Worm (Caenorhabditis elegans) whole organism, L1 larva: ENCODE data around the gene usp-46.

ENCODE experiments used
- C04F5.9 ChIP-seq: sonication (generic microtip); optimal IDR thresholded peaks from 2 replicates; lab custom pipeline; 2016; ENCODE audit warnings: missing genetic modification characterization, missing compliant biosample characterization
- C16A3.4 ChIP-seq: fragments of 150-350 bp; optimal IDR thresholded peaks from 2 replicates; lab custom pipeline; 2014; ENCODE audit warnings: missing biosample characterization, missing genetic modification characterization
- C34B4.2 ChIP-seq: sonication (generic microtip); optimal IDR thresholded peaks from 2 replicates; lab custom pipeline; 2017; ENCODE audit warnings: mild to moderate bottlenecking, missing genetic modification characterization, missing compliant biosample characterization
- F16B12.6 ChIP-seq: fragments of 150-350 bp; optimal IDR thresholded peaks from 2 replicates; lab custom pipeline; 2014; ENCODE audit warnings: missing biosample characterization, missing genetic modification characterization
- aha-1 ChIP-seq: fragments of 150-350 bp; optimal IDR thresholded peaks from 2 replicates; lab custom pipeline; 2014; ENCODE audit warnings: missing biosample characterization, missing genetic modification characterization
- alr-1 ChIP-seq: fragments of 200-800 bp; sonication (Bioruptor generic); optimal IDR thresholded peaks from 2 replicates; lab custom pipeline; 2018; ENCODE audit warnings: borderline replicate concordance, mild to moderate bottlenecking, missing genetic modification characterization, missing compliant biosample characterization
- aly-2 ChIP-seq: fragments of 150-350 bp; optimal IDR thresholded peaks from 2 replicates; lab custom pipeline; 2014; ENCODE audit warnings: missing biosample characterization, missing genetic modification characterization
- blmp-1 ChIP-seq: fragments of 150-350 bp; optimal IDR thresholded peaks from 2 replicates; lab custom pipeline; 2014; ENCODE audit warnings: missing biosample characterization, missing genetic modification characterization
- ceh-82 ChIP-seq, 3 experiments: fragments of 150-350 bp in 1 of 3; sonication (generic microtip) in 2 of 3; optimal IDR thresholded peaks; 2 replicates each; lab custom pipeline; 2014 to 2017; ENCODE audit warnings: missing biosample characterization in 3 of 3, missing genetic modification characterization in 3 of 3
- ceh-90 ChIP-seq: sonication (generic microtip); optimal IDR thresholded peaks from 2 replicates; lab custom pipeline; 2016; ENCODE audit warnings: missing genetic modification characterization, missing compliant biosample characterization
- ces-1 ChIP-seq: fragments of 150-350 bp; optimal IDR thresholded peaks from 2 replicates; lab custom pipeline; 2014; ENCODE audit warnings: missing biosample characterization, missing genetic modification reagents, missing genetic modification characterization
- dsc-1 ChIP-seq: sonication (generic microtip); optimal IDR thresholded peaks from 2 replicates; lab custom pipeline; 2016; ENCODE audit warnings: mild to moderate bottlenecking, missing genetic modification characterization, missing compliant biosample characterization
- efl-1 ChIP-seq, 4 experiments: fragments of 150-350 bp; optimal IDR thresholded peaks in 3 of 4; peaks in 1 of 4; 1 replicate in 1 of 4; 2 replicates in 3 of 4; lab custom pipeline; 2014; ENCODE audit warnings: missing biosample characterization in 2 of 4, missing genetic modification characterization in 2 of 4, missing genetic modification reagents in 2 of 4
- efl-3 ChIP-seq: fragments of 200-800 bp; sonication (Bioruptor generic); optimal IDR thresholded peaks from 2 replicates; lab custom pipeline; 2018; ENCODE audit warnings: mild to moderate bottlenecking, missing genetic modification characterization, missing compliant biosample characterization
- egl-13 ChIP-seq: sonication (generic microtip); optimal IDR thresholded peaks from 2 replicates; lab custom pipeline; 2016; ENCODE audit warnings: missing genotype, missing genetic modification reagents, missing genetic modification characterization, missing compliant biosample characterization
- elt-2 ChIP-seq: sonication (generic microtip); optimal IDR thresholded peaks from 2 replicates; lab custom pipeline; 2016; ENCODE audit warnings: missing genetic modification characterization, mild to moderate bottlenecking, inconsistent platforms, missing compliant biosample characterization, missing genetic modification reagents
- hlh-17 ChIP-seq: fragments of 200-800 bp; sonication (Bioruptor generic); optimal IDR thresholded peaks from 2 replicates; lab custom pipeline; 2018; ENCODE audit warnings: missing genetic modification characterization, mild to moderate bottlenecking, missing compliant biosample characterization, moderate library complexity, borderline replicate concordance
- irx-1 ChIP-seq: sonication (generic microtip); optimal IDR thresholded peaks from 2 replicates; lab custom pipeline; 2016; ENCODE audit warnings: missing genetic modification characterization, missing compliant biosample characterization
- lin-14 ChIP-seq: fragments of 200-800 bp; sonication (Bioruptor generic); optimal IDR thresholded peaks from 2 replicates; lab custom pipeline; 2018; ENCODE audit warnings: mild to moderate bottlenecking, missing genetic modification characterization, moderate library complexity, missing compliant biosample characterization
- lin-35 ChIP-seq, 2 experiments: fragments of 150-350 bp; optimal IDR thresholded peaks; 2 replicates each; lab custom pipeline; 2014; ENCODE audit warnings: missing biosample characterization in 2 of 2, missing genetic modification characterization in 2 of 2, missing genetic modification reagents in 2 of 2
- lir-3 ChIP-seq: sonication (generic microtip); optimal IDR thresholded peaks from 2 replicates; lab custom pipeline; 2016; ENCODE audit warnings: mild to moderate bottlenecking, missing genetic modification characterization, moderate library complexity, missing compliant biosample characterization; ENCODE audit not compliant: poor library complexity
- lsy-2 ChIP-seq, 2 experiments: fragments of 150-350 bp; optimal IDR thresholded peaks; 2 replicates each; lab custom pipeline; 2014; ENCODE audit warnings: missing biosample characterization in 2 of 2, missing genetic modification characterization in 2 of 2
- mab-9 ChIP-seq: fragments of 200-800 bp; sonication (Bioruptor generic); IDR thresholded peaks from 2 replicates; pipeline ENCODE4 v1.3.6; 2022; ENCODE audit warnings: missing genetic modification reagents, missing genetic modification characterization, missing compliant biosample characterization
- mdl-1 ChIP-seq, 2 experiments: fragments of 150-350 bp; optimal IDR thresholded peaks; 2 replicates each; lab custom pipeline; 2014 to 2017; ENCODE audit warnings: missing biosample characterization in 2 of 2, missing genetic modification characterization in 2 of 2, inconsistent platforms in 1 of 2
- mef-2 ChIP-seq: fragments of 150-350 bp; optimal IDR thresholded peaks from 2 replicates; lab custom pipeline; 2014; ENCODE audit warnings: missing biosample characterization, missing genetic modification characterization
- nhr-20 ChIP-seq: sonication (generic microtip); optimal IDR thresholded peaks from 2 replicates; lab custom pipeline; 2016; ENCODE audit warnings: mild to moderate bottlenecking, missing genetic modification characterization, missing compliant biosample characterization
- nhr-237 ChIP-seq: fragments of 150-350 bp; optimal IDR thresholded peaks from 2 replicates; lab custom pipeline; 2014; ENCODE audit warnings: missing biosample characterization, missing genetic modification characterization
- nhr-28 ChIP-seq: fragments of 150-350 bp; optimal IDR thresholded peaks from 2 replicates; lab custom pipeline; 2014; ENCODE audit warnings: missing biosample characterization, missing genetic modification characterization
- nhr-47 ChIP-seq: sonication (generic microtip); optimal IDR thresholded peaks from 2 replicates; lab custom pipeline; 2016; ENCODE audit warnings: mild to moderate bottlenecking, missing genetic modification characterization, moderate library complexity, missing compliant biosample characterization
- nhr-76 ChIP-seq: sonication (generic microtip); optimal IDR thresholded peaks from 2 replicates; lab custom pipeline; 2017; ENCODE audit warnings: missing biosample characterization, missing genetic modification characterization
- nhr-90 ChIP-seq: sonication (generic microtip); optimal IDR thresholded peaks from 2 replicates; lab custom pipeline; 2016; ENCODE audit warnings: mild to moderate bottlenecking, missing genetic modification characterization, missing compliant biosample characterization; ENCODE audit not compliant: poor library complexity
- pax-3 ChIP-seq: fragments of 200-800 bp; sonication (Bioruptor generic); optimal IDR thresholded peaks from 2 replicates; lab custom pipeline; 2018; ENCODE audit warnings: mild to moderate bottlenecking, missing genetic modification characterization, moderate library complexity, missing compliant biosample characterization
- skn-1 ChIP-seq: fragments of 150-350 bp; optimal IDR thresholded peaks from 2 replicates; lab custom pipeline; 2014; ENCODE audit warnings: missing biosample characterization, missing genetic modification characterization
- snu-23 ChIP-seq: sonication (generic microtip); optimal IDR thresholded peaks from 2 replicates; lab custom pipeline; 2016; ENCODE audit warnings: missing genetic modification characterization, missing compliant biosample characterization
- sox-4 ChIP-seq: sonication (generic microtip); optimal IDR thresholded peaks from 2 replicates; lab custom pipeline; 2016; ENCODE audit warnings: missing genetic modification characterization, missing compliant biosample characterization
- sptf-1 ChIP-seq: fragments of 150-350 bp; optimal IDR thresholded peaks from 2 replicates; lab custom pipeline; 2014; ENCODE audit warnings: missing biosample characterization, missing genetic modification characterization
- sup-37 ChIP-seq: fragments of 200-800 bp; sonication (Bioruptor generic); optimal IDR thresholded peaks from 2 replicates; lab custom pipeline; 2018; ENCODE audit warnings: mild to moderate bottlenecking, missing genetic modification characterization, missing compliant biosample characterization
- swsn-7 ChIP-seq: sonication (generic microtip); optimal IDR thresholded peaks from 2 replicates; lab custom pipeline; 2016; ENCODE audit warnings: missing genetic modification characterization, missing compliant biosample characterization
- tbx-2 ChIP-seq: sonication (generic microtip); optimal IDR thresholded peaks from 2 replicates; lab custom pipeline; 2016; ENCODE audit warnings: missing genetic modification characterization, missing compliant biosample characterization
- vab-15 ChIP-seq: sonication (generic microtip); optimal IDR thresholded peaks from 2 replicates; lab custom pipeline; 2017; ENCODE audit warnings: missing genotype, mild to moderate bottlenecking, missing genetic modification characterization, missing compliant biosample characterization
- xbp-1 ChIP-seq: sonication (generic microtip); optimal IDR thresholded peaks from 2 replicates; lab custom pipeline; 2016; ENCODE audit warnings: missing genetic modification characterization, missing compliant biosample characterization

usp-46 gene

ce11 chrIII:9783133-9783590, 6.7 kb downstream of the usp-46 start (continued):
- TF ChIP-seq pax-3 (tag; lab: Kevin White, UChicago): no peak
- no peak for TF ChIP-seq F16B12.6 (tag; lab: Kevin White, UChicago)
- TF ChIP-seq mdl-1 (tag; optimal IDR thresholded peaks at IDR 0.05; lab: Kevin White, UChicago): no peak
- TF ChIP-seq nhr-28 (tag; lab: Kevin White, UChicago): no peak
- TF ChIP-seq lin-35 (GFP tag; optimal IDR thresholded peaks at IDR 0.05; lab: Kevin White, UChicago): peak in 1 of 2 experiments; percentile 4
- TF ChIP-seq blmp-1: no peak
- TF ChIP-seq sup-37 (GFP tag; lab: Kevin White, UChicago): no peak

DNA sequence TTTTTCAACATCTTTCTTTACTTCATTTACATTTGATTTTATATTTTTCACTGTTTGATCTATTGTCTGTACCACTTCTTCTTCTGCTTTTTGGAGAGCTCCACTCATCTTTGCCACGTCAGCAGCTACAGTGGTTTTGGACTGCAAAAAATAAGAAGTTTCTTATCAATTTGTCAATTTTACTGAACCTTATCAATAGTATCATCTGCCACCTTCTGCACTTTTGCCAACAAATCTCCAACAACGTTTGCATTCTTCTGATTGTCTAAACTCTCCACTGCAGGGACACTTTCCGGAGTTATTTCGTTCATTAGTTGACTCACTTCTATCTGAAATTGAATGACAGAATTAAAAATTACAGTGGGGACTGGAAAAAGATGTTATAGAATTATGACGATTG, 10.4 kb downstream of the usp-46 start:
- TF ChIP-seq lin-35 (GFP tag; optimal IDR thresholded peaks at IDR 0.05; lab: Kevin White, UChicago): peak in 1 of 2 experiments; percentile 15
- TF ChIP-seq elt-2: peak; percentile 56
- TF ChIP-seq snu-23: no peak
- TF ChIP-seq swsn-7 (tag; lab: Kevin White, UChicago): no peak
- TF ChIP-seq lin-14 (GFP tag; lab: Kevin White, UChicago): no peak
- no peak for TF ChIP-seq ceh-90 (tag; lab: Kevin White, UChicago)
- no peak for TF ChIP-seq tbx-2 (tag; lab: Kevin White, UChicago)
- no peak for TF ChIP-seq ces-1
- no peak for TF ChIP-seq lir-3 (tag; lab: Kevin White, UChicago)
- TF ChIP-seq sup-37 (GFP tag; lab: Kevin White, UChicago): no peak
- no peak for TF ChIP-seq nhr-76
- TF ChIP-seq sptf-1 (tag; lab: Kevin White, UChicago): no peak
- no peak for TF ChIP-seq nhr-28 (tag; lab: Kevin White, UChicago)

- TF ChIP-seq efl-1 (optimal IDR thresholded peaks at IDR 0.05; lab: Kevin White, UChicago) (no peak), efl-1 (GFP tag; optimal IDR thresholded peaks at IDR 0.05 in 1 of 2; lab: Kevin White, UChicago) (peak in 1 of 2 experiments; percentile 51), nhr-237 (tag; lab: Kevin White, UChicago) (no peak), alr-1 (tag; lab: Kevin White, UChicago) (no peak)
These were observed 12.7 kb downstream of the usp-46 start for ce11 chrIII:9789083-9789482.

ce11 chrIII:9789607-9790073, 13.2 kb downstream of the usp-46 start, which contains the start of gene R10E11.5:
Gene R10E11.5, minus strand, starts transcription at chrIII:9789657.
- TF ChIP-seq lsy-2 (tag; optimal IDR thresholded peaks at IDR 0.05; lab: Kevin White, UChicago): no peak
- no peak for TF ChIP-seq vab-15 (tag; lab: Kevin White, UChicago)
- no peak for TF ChIP-seq irx-1 (tag; lab: Kevin White, UChicago)
- TF ChIP-seq mef-2 (tag; lab: Kevin White, UChicago): no peak
- TF ChIP-seq mab-9 (GFP tag; lab: Robert Waterston, UW): no peak
- TF ChIP-seq aly-2 (tag; lab: Kevin White, UChicago): no peak
- TF ChIP-seq nhr-47 (tag; lab: Kevin White, UChicago): no peak

DNA sequence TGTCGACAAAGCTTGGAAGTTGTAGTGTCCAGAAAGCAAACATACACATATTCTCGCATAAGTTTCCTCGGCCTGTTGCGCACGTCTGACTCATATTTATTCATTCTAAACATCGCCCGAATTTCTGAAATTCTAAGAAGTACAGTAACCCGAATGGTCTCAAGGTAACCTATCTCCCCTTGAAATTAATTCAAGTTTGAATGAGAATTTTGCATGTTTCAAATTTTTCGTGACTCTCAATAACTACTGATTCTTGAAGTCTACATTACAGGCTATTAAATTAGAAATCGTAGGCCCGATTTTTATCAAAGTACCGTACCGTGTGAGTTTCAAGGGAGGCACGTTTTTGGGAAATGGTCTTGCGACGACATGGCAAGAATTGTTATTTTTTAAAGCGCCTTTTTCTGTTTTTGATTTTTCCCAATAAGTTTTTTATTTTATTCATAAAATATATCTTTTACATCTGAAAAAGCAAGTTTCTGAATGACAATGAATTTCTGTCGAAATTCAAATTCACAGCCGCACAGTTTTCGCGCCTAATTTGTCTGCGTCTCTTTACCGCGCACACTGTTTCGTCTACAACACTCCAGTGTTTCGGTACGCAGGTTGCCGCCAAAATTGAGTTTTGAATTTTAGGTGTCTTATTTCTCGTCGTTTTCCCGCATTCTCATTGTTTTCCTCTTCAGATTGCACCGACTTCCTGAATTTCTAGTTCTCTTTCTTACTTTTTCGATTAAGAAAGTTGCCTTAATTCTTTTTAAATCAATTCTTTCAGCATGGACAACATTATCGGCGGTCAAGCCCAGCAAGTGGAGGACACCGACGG, 17.4 kb downstream of the usp-46 start, which contains the start of the genes R10E11.9 and mcm-6:
Gene R10E11.9, minus strand, starts transcription at position 51 of the 826 bp plus-strand sequence.
Gene mcm-6, plus strand, starts transcription at position 776 of the 826 bp plus-strand sequence.
- TF ChIP-seq irx-1 (tag; lab: Kevin White, UChicago): no peak
- no peak for TF ChIP-seq xbp-1 (tag; lab: Kevin White, UChicago)
- TF ChIP-seq aha-1: no peak
- peak; percentile 58 for TF ChIP-seq skn-1
- no peak for TF ChIP-seq sox-4 (tag; lab: Kevin White, UChicago)
- no peak for TF ChIP-seq efl-3 (GFP tag; lab: Kevin White, UChicago)
- TF ChIP-seq hlh-17 (GFP tag; lab: Kevin White, UChicago): no peak
- peak; percentile 42 for TF ChIP-seq nhr-20 (tag; lab: Kevin White, UChicago)
- no peak for TF ChIP-seq C04F5.9
- TF ChIP-seq lsy-2 (tag; optimal IDR thresholded peaks at IDR 0.05; lab: Kevin White, UChicago): peak in 1 of 2 experiments; percentile 71
- TF ChIP-seq mab-9 (GFP tag; lab: Robert Waterston, UW): no peak
- peak; percentile 40 for TF ChIP-seq C16A3.4 (tag; lab: Kevin White, UChicago)
- no peak for TF ChIP-seq dsc-1 (tag; lab: Kevin White, UChicago)
- TF ChIP-seq snu-23: peak; percentile 35
- TF ChIP-seq ceh-82 (tag; optimal IDR thresholded peaks at IDR 0.05; lab: Kevin White, UChicago): no peak
- TF ChIP-seq efl-1 (optimal IDR thresholded peaks at IDR 0.05; lab: Kevin White, UChicago): peak; percentile 78 to 83
- peak; percentile 83 to 97 for TF ChIP-seq efl-1 (GFP tag; optimal IDR thresholded peaks at IDR 0.05 in 1 of 2; lab: Kevin White, UChicago)
- no peak for TF ChIP-seq tbx-2 (tag; lab: Kevin White, UChicago)
- peak; percentile 22 for TF ChIP-seq nhr-90 (tag; lab: Kevin White, UChicago)
- no peak for TF ChIP-seq C34B4.2 (tag; lab: Kevin White, UChicago)
- no peak for TF ChIP-seq egl-13 (tag; lab: Kevin White, UChicago)
